Fruit fly (Drosophila melanogaster) whole organism, embryonic: ENCODE data around the gene HDAC4.

ENCODE experiments used
- Abd-B ChIP-seq: fragments of 200-800 bp; sonication (Bioruptor generic); optimal IDR thresholded peaks from 2 replicates; lab custom pipeline; 2018; ENCODE audit warnings: missing biosample characterization, mild to moderate bottlenecking, missing genetic modification characterization, moderate library complexity
- Ada2b ChIP-seq: fragments of 200-800 bp; sonication (Bioruptor generic); IDR thresholded peaks from 2 replicates; pipeline ENCODE4 v1.3.6; 2022; ENCODE audit warnings: missing biosample characterization, missing genetic modification characterization
- Asciz ChIP-seq: fragments of 200-800 bp; sonication (Bioruptor generic); optimal IDR thresholded peaks from 2 replicates; lab custom pipeline; 2017; ENCODE audit warnings: missing biosample characterization, mild to moderate bottlenecking, missing genetic modification characterization, missing genetic modification reagents
- Atf-2 ChIP-seq: fragments of 200-800 bp; sonication (Bioruptor generic); optimal IDR thresholded peaks from 2 replicates; lab custom pipeline; 2016; ENCODE audit warnings: missing biosample characterization, missing genetic modification characterization
- Atf3 ChIP-seq: fragments of 200-800 bp; sonication (Bioruptor generic); optimal IDR thresholded peaks from 3 replicates; lab custom pipeline; 2016; ENCODE audit warnings: missing biosample characterization, missing genetic modification characterization
- Atf6 ChIP-seq: fragments of 200-800 bp; sonication (Bioruptor generic); IDR thresholded peaks from 2 replicates; pipeline ENCODE4 v1.3.6; 2022; ENCODE audit warnings: missing biosample characterization, missing genetic modification characterization
- CG14965 ChIP-seq: fragments of 200-800 bp; sonication (Bioruptor generic); optimal IDR thresholded peaks from 2 replicates; lab custom pipeline; 2016; ENCODE audit warnings: missing biosample characterization, missing genetic modification characterization, borderline replicate concordance
- CG1529 ChIP-seq: fragments of 200-800 bp; sonication (Bioruptor generic); optimal IDR thresholded peaks from 3 replicates; lab custom pipeline; 2018; ENCODE audit warnings: missing biosample characterization, missing genetic modification characterization
- CG15514 ChIP-seq: fragments of 200-800 bp; sonication (Bioruptor generic); optimal IDR thresholded peaks from 3 replicates; lab custom pipeline; 2017; ENCODE audit warnings: missing biosample characterization, missing genetic modification characterization, mild to moderate bottlenecking, moderate library complexity, missing genetic modification reagents
- CG17328 ChIP-seq: fragments of 200-800 bp; sonication (Bioruptor generic); IDR thresholded peaks from 2 replicates; pipeline ENCODE4 v1.3.6; 2022; ENCODE audit warnings: missing biosample characterization, missing genetic modification characterization
- CG17361 ChIP-seq: fragments of 200-800 bp; sonication (Bioruptor generic); IDR thresholded peaks from 3 replicates; pipeline ENCODE4 v1.3.6; 2022; ENCODE audit warnings: missing biosample characterization, missing genetic modification characterization
- CG2116 ChIP-seq: fragments of 200-800 bp; sonication (Bioruptor generic); optimal IDR thresholded peaks from 3 replicates; lab custom pipeline; 2018; ENCODE audit warnings: missing biosample characterization, mild to moderate bottlenecking, missing genetic modification characterization
- CG4282 ChIP-seq: fragments of 200-800 bp; sonication (Bioruptor generic); optimal IDR thresholded peaks from 2 replicates; lab custom pipeline; 2016; ENCODE audit warnings: missing biosample characterization, missing genetic modification characterization
- CG4730 ChIP-seq: fragments of 200-800 bp; sonication (Bioruptor generic); IDR thresholded peaks from 2 replicates; pipeline ENCODE4 v1.3.6; 2022; ENCODE audit warnings: missing biosample characterization, missing genetic modification characterization
- CG7987 ChIP-seq: fragments of 200-800 bp; sonication (Bioruptor generic); optimal IDR thresholded peaks from 2 replicates; lab custom pipeline; 2018; ENCODE audit warnings: missing biosample characterization, mild to moderate bottlenecking, missing genetic modification characterization, moderate library complexity
- CG8281 ChIP-seq: fragments of 200-800 bp; sonication (Bioruptor generic); optimal IDR thresholded peaks from 2 replicates; lab custom pipeline; 2018; ENCODE audit warnings: missing biosample characterization, mild to moderate bottlenecking, missing genetic modification characterization, moderate library complexity
- CG8290 ChIP-seq, 3 experiments: fragments of 200-800 bp; sonication (Bioruptor generic); optimal IDR thresholded peaks; 2 replicates each; lab custom pipeline; 2016 to 2019; ENCODE audit warnings: missing biosample characterization in 3 of 3, missing genetic modification characterization in 3 of 3, mild to moderate bottlenecking in 2 of 3, moderate library complexity in 1 of 3
- Dll ChIP-seq: fragments of 200-800 bp; sonication (Bioruptor generic); IDR thresholded peaks from 4 replicates; pipeline ENCODE4 v1.3.6; 2022; ENCODE audit warnings: missing biosample characterization, missing genetic modification characterization; ENCODE audit not compliant: partially characterized antibody
- Ets65A ChIP-seq: fragments of 200-800 bp; sonication (Bioruptor generic); peaks from one replicate; lab custom pipeline; 2016; ENCODE audit warnings: missing biosample characterization, missing genetic modification characterization
- H15 ChIP-seq: fragments of 200-800 bp; sonication (Bioruptor generic); IDR thresholded peaks from 3 replicates; pipeline ENCODE4 v1.3.6; 2022; ENCODE audit warnings: missing biosample characterization, missing genetic modification characterization
- Hand ChIP-seq: fragments of 200-800 bp; sonication (Bioruptor generic); optimal IDR thresholded peaks from 2 replicates; lab custom pipeline; 2017; ENCODE audit warnings: mild to moderate bottlenecking, missing biosample characterization, missing genetic modification reagents, missing genetic modification characterization
- Neu2 ChIP-seq: fragments of 200-800 bp; sonication (Bioruptor generic); optimal IDR thresholded peaks from 3 replicates; lab custom pipeline; 2016; ENCODE audit warnings: missing biosample characterization, missing genetic modification characterization, borderline replicate concordance
- Nf-YB ChIP-seq: fragments of 200-800 bp; sonication (Bioruptor generic); optimal IDR thresholded peaks from 3 replicates; lab custom pipeline; 2019; ENCODE audit warnings: missing biosample characterization, mild to moderate bottlenecking, missing genetic modification characterization, moderate library complexity
- Oaz ChIP-seq: fragments of 200-800 bp; sonication (Bioruptor generic); IDR thresholded peaks from 2 replicates; pipeline ENCODE4 v1.3.6; 2022; ENCODE audit warnings: missing biosample characterization, missing genetic modification characterization
- Rx ChIP-seq: fragments of 200-800 bp; sonication (Bioruptor generic); IDR thresholded peaks from 2 replicates; pipeline ENCODE4 v1.3.6; 2022; ENCODE audit warnings: missing biosample characterization, missing genetic modification characterization
- Scr ChIP-seq: fragments of 200-800 bp; sonication (Bioruptor generic); IDR thresholded peaks from 2 replicates; pipeline ENCODE4 v1.3.6; 2022; ENCODE audit warnings: missing biosample characterization, missing genetic modification characterization; ENCODE audit not compliant: partially characterized antibody
- Sox100B ChIP-seq: fragments of 200-800 bp; sonication (Bioruptor generic); optimal IDR thresholded peaks from 3 replicates; lab custom pipeline; 2018; ENCODE audit warnings: missing biosample characterization, mild to moderate bottlenecking, missing genetic modification characterization
- ato ChIP-seq: fragments of 200-800 bp; sonication (Bioruptor generic); IDR thresholded peaks from 2 replicates; pipeline ENCODE4 v1.3.6; 2022; ENCODE audit warnings: missing biosample characterization, missing genetic modification characterization; ENCODE audit not compliant: partially characterized antibody
- bsh ChIP-seq, 2 experiments: fragments of 200-800 bp; sonication (Bioruptor generic); optimal IDR thresholded peaks; 2 replicates each; lab custom pipeline; 2017 to 2018; ENCODE audit warnings: mild to moderate bottlenecking in 2 of 2, missing biosample characterization in 2 of 2, missing genetic modification characterization in 2 of 2, moderate library complexity in 1 of 2
- croc ChIP-seq: fragments of 200-800 bp; sonication (Bioruptor generic); conservative IDR thresholded peaks from 3 replicates; pipeline ENCODE4 v1.3.6; 2022; ENCODE audit warnings: missing biosample characterization, missing genetic modification characterization
- dati ChIP-seq: fragments of 200-800 bp; sonication (Bioruptor generic); IDR thresholded peaks from 2 replicates; pipeline ENCODE4 v1.3.6; 2022; ENCODE audit warnings: missing biosample characterization, missing genetic modification characterization
- dimm ChIP-seq: fragments of 200-800 bp; sonication (Bioruptor generic); IDR thresholded peaks from 2 replicates; pipeline ENCODE4 v1.3.6; 2022; ENCODE audit warnings: missing biosample characterization, missing genetic modification characterization
- dmrt99B ChIP-seq: fragments of 200-800 bp; sonication (Bioruptor generic); optimal IDR thresholded peaks from 2 replicates; lab custom pipeline; 2018; ENCODE audit warnings: missing biosample characterization, mild to moderate bottlenecking, missing genetic modification characterization, moderate library complexity
- dpn ChIP-seq, 2 experiments: fragments of 200-800 bp; sonication (Bioruptor generic); optimal IDR thresholded peaks; 3 replicates each; lab custom pipeline; 2016; ENCODE audit warnings: missing biosample characterization in 2 of 2, missing genetic modification characterization in 2 of 2
- en ChIP-seq: fragments of 200-800 bp; sonication (Bioruptor generic); optimal IDR thresholded peaks from 2 replicates; lab custom pipeline; 2016; ENCODE audit warnings: missing biosample characterization, missing genetic modification characterization
- fru ChIP-seq: fragments of >200 bp; optimal IDR thresholded peaks from 2 replicates; lab custom pipeline; 2017
- gcm ChIP-seq: fragments of 200-800 bp; sonication (Bioruptor generic); optimal IDR thresholded peaks from 2 replicates; lab custom pipeline; 2019; ENCODE audit warnings: missing biosample characterization, mild to moderate bottlenecking, missing genetic modification characterization, moderate library complexity
- grau ChIP-seq: fragments of 200-800 bp; optimal IDR thresholded peaks from 3 replicates; lab custom pipeline; 2019; ENCODE audit warnings: missing biosample characterization, mild to moderate bottlenecking, missing genetic modification characterization, moderate library complexity
- h ChIP-seq: fragments of >200 bp; optimal IDR thresholded peaks from 2 replicates; lab custom pipeline; 2017
- mirr ChIP-seq: fragments of 200-800 bp; sonication (Bioruptor generic); optimal IDR thresholded peaks from 3 replicates; lab custom pipeline; 2018; ENCODE audit warnings: missing biosample characterization, mild to moderate bottlenecking, missing genetic modification characterization
- nerfin-1 ChIP-seq: fragments of 200-800 bp; sonication (Bioruptor generic); optimal IDR thresholded peaks from 3 replicates; lab custom pipeline; 2019; ENCODE audit warnings: missing biosample characterization, mild to moderate bottlenecking, missing genetic modification characterization, moderate library complexity
- nerfin-2 ChIP-seq: fragments of 200-800 bp; sonication (Bioruptor generic); IDR thresholded peaks from 2 replicates; pipeline ENCODE4 v1.3.6; 2022; ENCODE audit warnings: missing biosample characterization, missing genetic modification characterization; ENCODE audit not compliant: partially characterized antibody
- prd ChIP-seq, 3 experiments: fragments of >200 bp in 2 of 3; fragments of 200-800 bp in 1 of 3; sonication (Bioruptor generic) in 1 of 3; optimal IDR thresholded peaks in 2 of 3; IDR thresholded peaks in 1 of 3; 2 replicates in 2 of 3; 3 replicates in 1 of 3; pipeline versions ENCODE4 v1.3.6 to Lab custom; 2017 to 2022; ENCODE audit warnings: missing biosample characterization in 1 of 3, missing genetic modification characterization in 1 of 3
- scrt ChIP-seq: fragments of 200-800 bp; sonication (Bioruptor generic); optimal IDR thresholded peaks from 2 replicates; lab custom pipeline; 2018; ENCODE audit warnings: missing biosample characterization, mild to moderate bottlenecking, missing genetic modification characterization, moderate library complexity
- shn ChIP-seq: fragments of 200-800 bp; sonication (Bioruptor generic); optimal IDR thresholded peaks from 3 replicates; lab custom pipeline; 2016; ENCODE audit warnings: missing biosample characterization, missing genetic modification characterization
- sna ChIP-seq: fragments of 200-800 bp; sonication (Bioruptor generic); IDR thresholded peaks from 2 replicates; pipeline ENCODE4 v1.3.6; 2022; ENCODE audit warnings: missing biosample characterization, missing genetic modification characterization; ENCODE audit not compliant: partially characterized antibody
- sr ChIP-seq: fragments of 200-800 bp; sonication (Bioruptor generic); IDR thresholded peaks from 3 replicates; pipeline ENCODE4 v1.3.6; 2022; ENCODE audit warnings: missing biosample characterization, missing genetic modification characterization
- stwl ChIP-seq: fragments of 200-800 bp; sonication (Bioruptor generic); optimal IDR thresholded peaks from 3 replicates; lab custom pipeline; 2018; ENCODE audit warnings: missing biosample characterization, mild to moderate bottlenecking, missing genetic modification characterization, moderate library complexity
- vvl ChIP-seq: fragments of 200-800 bp; sonication (Bioruptor generic); IDR thresholded peaks from 2 replicates; pipeline ENCODE4 v1.3.6; 2022; ENCODE audit warnings: missing biosample characterization, missing genetic modification characterization

HDAC4 gene

DNA sequence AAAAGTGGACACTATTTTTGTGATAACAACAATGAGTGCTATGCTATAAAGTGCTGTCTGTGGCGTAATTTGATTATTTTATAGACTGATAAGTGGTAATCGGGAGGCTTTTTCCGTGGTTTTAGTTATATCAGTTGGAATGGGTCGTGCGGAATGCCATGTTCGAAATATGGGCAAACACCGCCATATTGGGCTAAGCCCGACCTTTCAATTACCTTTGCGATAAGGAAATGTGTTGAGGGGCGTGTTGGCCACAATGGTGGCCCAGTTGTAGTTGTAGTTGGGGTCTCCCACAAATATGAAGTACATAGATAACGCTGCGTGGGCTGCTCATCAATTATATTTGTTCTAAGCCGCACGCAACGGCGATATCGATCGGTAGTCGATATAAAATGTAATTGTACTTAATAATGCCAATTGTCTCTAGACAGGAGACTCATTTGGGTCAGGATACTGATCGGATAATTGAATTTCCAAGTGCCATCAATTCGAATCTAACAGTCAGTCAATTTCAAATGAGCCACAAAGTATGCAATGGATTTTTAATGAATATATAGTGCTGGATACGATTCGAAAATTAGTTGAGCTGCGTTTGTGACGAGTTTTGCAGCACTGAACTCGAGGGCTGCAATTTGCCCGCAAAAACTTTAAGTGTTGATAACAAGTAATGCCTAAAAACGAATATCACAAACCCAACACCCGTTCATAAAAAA is 49.2 kb upstream of the HDAC4 start (continued):
- TF ChIP-seq fru (lab: Kevin White, UChicago), result no peak
- no peak for TF ChIP-seq scrt (GFP tag; lab: Kevin White, UChicago)
- TF ChIP-seq Atf3 (GFP tag; lab: Kevin White, UChicago), result no peak
- TF ChIP-seq croc (GFP tag; lab: Robert Waterston, UW), result no peak
- TF ChIP-seq grau (tag; lab: Kevin White, UChicago), result peak; percentile 9
- peak; percentile 56 for TF ChIP-seq CG15514
- no peak for TF ChIP-seq CG17328 (GFP tag; lab: Robert Waterston, UW)
- TF ChIP-seq CG7987, result no peak
- peak; percentile 41 for TF ChIP-seq CG2116 (GFP tag; lab: Kevin White, UChicago)
- TF ChIP-seq CG8290 (GFP tag; optimal IDR thresholded peaks at IDR 0.05; lab: Kevin White, UChicago), result peak; percentile 56
- peak; percentile 61 to 77 for TF ChIP-seq CG8290 (tag; optimal IDR thresholded peaks at IDR 0.05; lab: Kevin White, UChicago)
- no peak for TF ChIP-seq CG4730 (GFP tag; lab: Robert Waterston, UW)
- no peak for TF ChIP-seq sna (GFP tag; lab: Robert Waterston, UW)
- TF ChIP-seq Atf6 (GFP tag; lab: Robert Waterston, UW), result no peak
- no peak for TF ChIP-seq CG1529 (GFP tag; lab: Kevin White, UChicago)
- TF ChIP-seq Nf-YB (GFP tag; lab: Kevin White, UChicago), result no peak
- TF ChIP-seq gcm (GFP tag; lab: Kevin White, UChicago), result no peak
- no peak for TF ChIP-seq prd (optimal IDR thresholded peaks at IDR 0.05; lab: Kevin White, UChicago)
- TF ChIP-seq prd (GFP tag; IDR thresholded peaks at IDR 0.05; lab: Robert Waterston, UW), result no peak
- no peak for TF ChIP-seq Neu2 (GFP tag; lab: Kevin White, UChicago)
- TF ChIP-seq CG8281, result no peak
- no peak for TF ChIP-seq Ada2b (GFP tag; lab: Robert Waterston, UW)
- TF ChIP-seq Oaz (GFP tag; lab: Robert Waterston, UW), result no peak
- TF ChIP-seq Ets65A, result peak; percentile 17
- TF ChIP-seq nerfin-2 (GFP tag; lab: Robert Waterston, UW), result no peak
- TF ChIP-seq CG4282 (GFP tag; lab: Kevin White, UChicago), result no peak
- TF ChIP-seq h (lab: Kevin White, UChicago), result no peak
- no peak for TF ChIP-seq en
- no peak for TF ChIP-seq dmrt99B (tag; lab: Kevin White, UChicago)
- TF ChIP-seq mirr (GFP tag; lab: Kevin White, UChicago), result peak; percentile 83
- TF ChIP-seq nerfin-1 (tag; lab: Kevin White, UChicago), result no peak
- TF ChIP-seq CG14965 (GFP tag; lab: Kevin White, UChicago), result no peak
- peak; percentile 54 for TF ChIP-seq shn
- peak; percentile 52 to 62 for TF ChIP-seq dpn (GFP tag; optimal IDR thresholded peaks at IDR 0.05; lab: Kevin White, UChicago)
- TF ChIP-seq dimm (GFP tag; lab: Robert Waterston, UW), result no peak
- TF ChIP-seq dati (GFP tag; lab: Robert Waterston, UW), result no peak
- no peak for TF ChIP-seq Asciz (GFP tag; lab: Kevin White, UChicago)
- no peak for TF ChIP-seq Sox100B (GFP tag; lab: Kevin White, UChicago)
- no peak for TF ChIP-seq Scr
- no peak for TF ChIP-seq bsh (GFP tag; optimal IDR thresholded peaks at IDR 0.05; lab: Kevin White, UChicago)
- TF ChIP-seq Rx (GFP tag; lab: Robert Waterston, UW), result no peak
- TF ChIP-seq CG17361 (GFP tag; lab: Robert Waterston, UW), result no peak
- TF ChIP-seq stwl (tag; lab: Kevin White, UChicago), result peak; percentile 96
- TF ChIP-seq sr (GFP tag; lab: Robert Waterston, UW), result no peak
- no peak for TF ChIP-seq Abd-B (GFP tag; lab: Kevin White, UChicago)
- TF ChIP-seq Dll, result no peak
- TF ChIP-seq Hand, result no peak
- TF ChIP-seq Atf-2 (GFP tag; lab: Kevin White, UChicago), result no peak
- 0 out of 2 replicates have a peak, but pooled peaks have one; percentile 9 for TF ChIP-seq vvl (GFP tag; lab: Robert Waterston, UW)
- TF ChIP-seq H15 (GFP tag; lab: Robert Waterston, UW), result no peak
- TF ChIP-seq ato, result no peak
